Worm (Caenorhabditis elegans) whole organism, young adult: ENCODE data around the gene E04D5.5.

ENCODE experiments used
- B0019.2 ChIP-seq: fragments of 200-800 bp; sonication (Bioruptor generic); conservative IDR thresholded peaks from 2 replicates; pipeline ENCODE4 v1.3.6; 2022; ENCODE audit warnings: missing genetic modification reagents, missing genetic modification characterization, missing compliant biosample characterization
- B0035.1 ChIP-seq: sonication (generic microtip); optimal IDR thresholded peaks from 2 replicates; lab custom pipeline; 2016; ENCODE audit warnings: missing genetic modification characterization, mild to moderate bottlenecking, missing compliant biosample characterization, missing genotype, missing genetic modification reagents
- D2030.7 ChIP-seq: fragments of 200-800 bp; sonication (Bioruptor generic); IDR thresholded peaks from 2 replicates; pipeline ENCODE4 v1.3.6; 2022; ENCODE audit warnings: missing genetic modification reagents, missing genetic modification characterization, missing compliant biosample characterization
- F37B4.10 ChIP-seq: fragments of 200-800 bp; sonication (Bioruptor generic); IDR thresholded peaks from 2 replicates; pipeline ENCODE4 v1.3.6; 2022; ENCODE audit warnings: missing genetic modification characterization, missing compliant biosample characterization
- F52B5.7 ChIP-seq: sonication (generic microtip); optimal IDR thresholded peaks from 2 replicates; lab custom pipeline; 2016; ENCODE audit warnings: mild to moderate bottlenecking, missing genetic modification characterization, missing compliant biosample characterization
- T07F8.4 ChIP-seq: sonication (generic microtip); optimal IDR thresholded peaks from 2 replicates; lab custom pipeline; 2016; ENCODE audit warnings: mild to moderate bottlenecking, missing genetic modification characterization, moderate library complexity, missing compliant biosample characterization
- Y53G8AR.9 ChIP-seq: fragments of 200-800 bp; sonication (Bioruptor generic); conservative IDR thresholded peaks from 2 replicates; pipeline ENCODE4 v1.3.6; 2022; ENCODE audit warnings: missing genetic modification reagents, missing genetic modification characterization, missing compliant biosample characterization
- Y79H2A.3 ChIP-seq: fragments of 200-800 bp; sonication (Bioruptor generic); conservative IDR thresholded peaks from 2 replicates; pipeline ENCODE4 v1.3.6; 2022; ENCODE audit warnings: missing genetic modification reagents, missing genetic modification characterization, missing compliant biosample characterization
- akir-1 ChIP-seq: fragments of 200-800 bp; sonication (Bioruptor generic); optimal IDR thresholded peaks from 2 replicates; lab custom pipeline; 2018; ENCODE audit warnings: mild to moderate bottlenecking, missing genetic modification characterization, moderate library complexity, missing compliant biosample characterization
- ama-1 ChIP-seq, 3 experiments: fragments of 150-350 bp in 1 of 3; sonication (generic microtip) in 2 of 3; optimal IDR thresholded peaks; 2 replicates each; lab custom pipeline; 2014 to 2018; ENCODE audit warnings: missing biosample characterization in 2 of 3, missing genetic modification characterization in 2 of 3, missing genetic modification reagents in 2 of 3
- athp-1 ChIP-seq: sonication (generic microtip); optimal IDR thresholded peaks from 2 replicates; lab custom pipeline; 2017; ENCODE audit warnings: mild to moderate bottlenecking, missing genetic modification characterization, missing compliant biosample characterization
- attf-3 ChIP-seq: fragments of 200-800 bp; sonication (Bioruptor generic); conservative IDR thresholded peaks from 2 replicates; pipeline ENCODE4 v1.3.6; 2022; ENCODE audit warnings: missing genetic modification reagents, missing genetic modification characterization, missing compliant biosample characterization
- attf-5 ChIP-seq: fragments of 200-800 bp; sonication (Bioruptor generic); optimal IDR thresholded peaks from 2 replicates; lab custom pipeline; 2018; ENCODE audit warnings: mild to moderate bottlenecking, missing genetic modification characterization, missing compliant biosample characterization
- attf-6 ChIP-seq: fragments of 200-800 bp; sonication (Bioruptor generic); IDR thresholded peaks from 2 replicates; pipeline ENCODE4 v1.3.6; 2022; ENCODE audit warnings: missing genetic modification reagents, missing genetic modification characterization, missing compliant biosample characterization
- bed-1 ChIP-seq: fragments of 200-800 bp; sonication (Bioruptor generic); IDR thresholded peaks from 2 replicates; pipeline ENCODE4 v1.3.6; 2022; ENCODE audit warnings: missing genetic modification reagents, missing genetic modification characterization, missing compliant biosample characterization
- cebp-1 ChIP-seq, 2 experiments: fragments of 200-800 bp in 1 of 2; sonication (Bioruptor generic) in 1 of 2; sonication (generic microtip) in 1 of 2; IDR thresholded peaks in 1 of 2; optimal IDR thresholded peaks in 1 of 2; 2 replicates each; pipeline versions ENCODE4 v1.3.6 to Lab custom; 2017 to 2022; ENCODE audit warnings: missing compliant biosample characterization in 2 of 2, missing genetic modification characterization in 2 of 2, mild to moderate bottlenecking in 1 of 2, missing genetic modification reagents in 1 of 2, moderate library complexity in 1 of 2
- ceh-100 ChIP-seq: fragments of 200-800 bp; sonication (Bioruptor generic); IDR thresholded peaks from 2 replicates; pipeline ENCODE4 v1.3.6; 2022; ENCODE audit warnings: missing genetic modification reagents, missing genetic modification characterization, missing compliant biosample characterization
- ceh-91 ChIP-seq: fragments of 200-800 bp; sonication (Bioruptor generic); IDR thresholded peaks from 2 replicates; pipeline ENCODE4 v1.3.6; 2022; ENCODE audit warnings: missing genetic modification reagents, missing genetic modification characterization, missing compliant biosample characterization
- chd-7 ChIP-seq: sonication (generic microtip); optimal IDR thresholded peaks from 2 replicates; lab custom pipeline; 2016; ENCODE audit warnings: mild to moderate bottlenecking, missing genetic modification characterization, moderate library complexity, missing compliant biosample characterization
- die-1 ChIP-seq: sonication (generic microtip); optimal IDR thresholded peaks from 2 replicates; lab custom pipeline; 2016; ENCODE audit warnings: missing genotype, mild to moderate bottlenecking, missing genetic modification characterization, missing compliant biosample characterization
- ekl-4 ChIP-seq: fragments of 200-800 bp; sonication (Bioruptor generic); IDR thresholded peaks from 2 replicates; pipeline ENCODE4 v1.3.6; 2022; ENCODE audit warnings: missing genetic modification reagents, missing genetic modification characterization, missing compliant biosample characterization
- hlh-12 ChIP-seq: sonication (generic microtip); optimal IDR thresholded peaks from 2 replicates; lab custom pipeline; 2016; ENCODE audit warnings: missing genetic modification characterization, missing compliant biosample characterization
- hlh-26 ChIP-seq: fragments of 200-800 bp; sonication (Bioruptor generic); conservative IDR thresholded peaks from 2 replicates; pipeline ENCODE4 v1.3.6; 2022; ENCODE audit warnings: missing genetic modification reagents, missing genetic modification characterization, missing compliant biosample characterization
- hmg-1.2 ChIP-seq: fragments of 200-800 bp; sonication (Bioruptor generic); IDR thresholded peaks from 2 replicates; pipeline ENCODE4 v1.3.6; 2022; ENCODE audit warnings: missing genetic modification reagents, missing genetic modification characterization, missing compliant biosample characterization
- hrde-1 ChIP-seq: sonication (generic microtip); optimal IDR thresholded peaks from 2 replicates; lab custom pipeline; 2016; ENCODE audit warnings: missing genetic modification characterization, mild to moderate bottlenecking, missing compliant biosample characterization, moderate library complexity, missing genotype, missing genetic modification reagents, borderline replicate concordance
- hsf-1 ChIP-seq: fragments of 200-800 bp; sonication (Bioruptor generic); IDR thresholded peaks from 2 replicates; pipeline ENCODE4 v1.3.6; 2022; ENCODE audit warnings: missing genetic modification reagents, missing genetic modification characterization, missing compliant biosample characterization
- lin-26 ChIP-seq: fragments of 200-800 bp; sonication (Bioruptor generic); IDR thresholded peaks from 2 replicates; pipeline ENCODE4 v1.3.6; 2022; ENCODE audit warnings: missing genetic modification reagents, missing genetic modification characterization, missing compliant biosample characterization
- lsl-1 ChIP-seq: fragments of 200-800 bp; sonication (Bioruptor generic); optimal IDR thresholded peaks from 2 replicates; lab custom pipeline; 2018; ENCODE audit warnings: mild to moderate bottlenecking, missing genetic modification characterization, moderate library complexity, missing compliant biosample characterization
- madf-6 ChIP-seq: fragments of 200-800 bp; sonication (Bioruptor generic); IDR thresholded peaks from 2 replicates; pipeline ENCODE4 v1.3.6; 2022; ENCODE audit warnings: missing genetic modification reagents, missing genetic modification characterization, missing compliant biosample characterization
- madf-8 ChIP-seq: fragments of 200-800 bp; sonication (Bioruptor generic); conservative IDR thresholded peaks from 2 replicates; pipeline ENCODE4 v1.3.6; 2022; ENCODE audit warnings: missing genetic modification reagents, missing genetic modification characterization, missing compliant biosample characterization
- nfya-2 ChIP-seq: fragments of 200-800 bp; sonication (Bioruptor generic); IDR thresholded peaks from 2 replicates; pipeline ENCODE4 v1.3.6; 2022; ENCODE audit warnings: missing genetic modification reagents, missing genetic modification characterization, missing compliant biosample characterization
- nhr-179 ChIP-seq: sonication (generic microtip); optimal IDR thresholded peaks from 2 replicates; lab custom pipeline; 2016; ENCODE audit warnings: mild to moderate bottlenecking, missing genetic modification characterization, missing compliant biosample characterization
- nhr-27 ChIP-seq: fragments of 200-800 bp; sonication (Bioruptor generic); optimal IDR thresholded peaks from 2 replicates; lab custom pipeline; 2018; ENCODE audit warnings: mild to moderate bottlenecking, missing genetic modification characterization, moderate library complexity, missing compliant biosample characterization
- pbrm-1 ChIP-seq: fragments of 200-800 bp; sonication (Bioruptor generic); IDR thresholded peaks from 2 replicates; pipeline ENCODE4 v1.3.6; 2022; ENCODE audit warnings: missing genetic modification reagents, missing genetic modification characterization, missing compliant biosample characterization
- rpc-1 ChIP-seq, 2 experiments: fragments of 150-350 bp in 1 of 2; sonication (generic microtip) in 1 of 2; optimal IDR thresholded peaks; 2 replicates each; lab custom pipeline; 2014 to 2018; ENCODE audit warnings: missing biosample characterization in 1 of 2, missing genetic modification characterization in 1 of 2, missing genetic modification reagents in 1 of 2, missing genotype in 1 of 2
- snpc-1.3 ChIP-seq: sonication (generic microtip); optimal IDR thresholded peaks from 2 replicates; lab custom pipeline; 2017; ENCODE audit warnings: missing genetic modification characterization, mild to moderate bottlenecking, missing compliant biosample characterization, antibody characterized with exemption, moderate library complexity, missing genotype, missing genetic modification reagents; ENCODE audit not compliant: insufficient read depth
- snpc-3.4 ChIP-seq: sonication (generic microtip); optimal IDR thresholded peaks from 2 replicates; lab custom pipeline; 2017; ENCODE audit warnings: missing genetic modification characterization, mild to moderate bottlenecking, missing compliant biosample characterization, antibody characterized with exemption, moderate library complexity, missing genotype, missing genetic modification reagents
- snpc-4 ChIP-seq, 5 experiments: fragments of 150-350 bp in 1 of 5; sonication (generic microtip) in 4 of 5; optimal IDR thresholded peaks; 2 replicates each; lab custom pipeline; 2014 to 2018; ENCODE audit warnings: missing genetic modification characterization in 5 of 5, missing biosample characterization in 3 of 5, antibody characterized with exemption in 2 of 5, mild to moderate bottlenecking in 2 of 5, missing compliant biosample characterization in 2 of 5, missing genotype in 2 of 5, moderate library complexity in 2 of 5, missing genetic modification reagents in 1 of 5
- ztf-22 ChIP-seq: fragments of 200-800 bp; sonication (Bioruptor generic); optimal IDR thresholded peaks from 2 replicates; lab custom pipeline; 2018; ENCODE audit warnings: mild to moderate bottlenecking, missing genetic modification characterization, moderate library complexity, missing compliant biosample characterization
- ztf-28 ChIP-seq: fragments of 200-800 bp; sonication (Bioruptor generic); IDR thresholded peaks from 2 replicates; pipeline ENCODE4 v1.3.6; 2022; ENCODE audit warnings: missing genetic modification reagents, missing genetic modification characterization, missing compliant biosample characterization

Gene E04D5.5

ce11 chrII:10445738-10446137 is 34.6 kb downstream of the E04D5.5 start (continued):
- TF ChIP-seq lin-26 (GFP tag; lab: Robert Waterston, UW) (no peak), cebp-1 (GFP tag; IDR thresholded peaks at IDR 0.05; lab: Robert Waterston, UW) (peak; percentile 86), cebp-1 (tag; optimal IDR thresholded peaks at IDR 0.05; lab: Kevin White, UChicago) (peak; percentile 93), snpc-1.3 (no peak), snpc-4 (GFP tag; optimal IDR thresholded peaks at IDR 0.05; lab: Kevin White, UChicago) (no peak), snpc-4 (tag; optimal IDR thresholded peaks at IDR 0.05; lab: Kevin White, UChicago) (no peak), hsf-1 (GFP tag; lab: Robert Waterston, UW) (no peak), nhr-27 (no peak), attf-5 (GFP tag; lab: Kevin White, UChicago) (peak; percentile 50), hlh-26 (GFP tag; lab: Robert Waterston, UW) (no peak), rpc-1 (optimal IDR thresholded peaks at IDR 0.05; lab: Kevin White, UChicago) (no peak), rpc-1 (tag; optimal IDR thresholded peaks at IDR 0.05; lab: Kevin White, UChicago) (no peak), snpc-3.4 (no peak), B0035.1 (no peak), hlh-12 (tag; lab: Kevin White, UChicago) (no peak), ama-1 (optimal IDR thresholded peaks at IDR 0.05; lab: Kevin White, UChicago) (no peak), ama-1 (GFP tag; optimal IDR thresholded peaks at IDR 0.05; lab: Kevin White, UChicago) (no peak), ztf-22 (GFP tag; lab: Kevin White, UChicago) (no peak), chd-7 (tag; lab: Kevin White, UChicago) (peak; percentile 10), F52B5.7 (tag; lab: Kevin White, UChicago) (no peak), Y53G8AR.9 (no peak), B0019.2 (GFP tag; lab: Robert Waterston, UW) (no peak), nfya-2 (no peak), lsl-1 (GFP tag; lab: Kevin White, UChicago) (no peak), hrde-1 (tag; lab: Kevin White, UChicago) (no peak), ztf-28 (GFP tag; lab: Robert Waterston, UW) (no peak), madf-8 (GFP tag; lab: Robert Waterston, UW) (no peak), T07F8.4 (no peak), hmg-1.2 (GFP tag; lab: Robert Waterston, UW) (peak; percentile 20; the same call in 1 of the 2 replicates), ceh-100 (GFP tag; lab: Robert Waterston, UW) (no peak), ceh-91 (GFP tag; lab: Robert Waterston, UW) (no peak), F37B4.10 (GFP tag; lab: Robert Waterston, UW) (no peak), attf-3 (GFP tag; lab: Robert Waterston, UW) (no peak), athp-1 (tag; lab: Kevin White, UChicago) (no peak), Y79H2A.3 (GFP tag; lab: Robert Waterston, UW) (no peak), bed-1 (GFP tag; lab: Robert Waterston, UW) (no peak), pbrm-1 (GFP tag; lab: Robert Waterston, UW) (no peak), akir-1 (GFP tag; lab: Kevin White, UChicago) (no peak), madf-6 (GFP tag; lab: Robert Waterston, UW) (no peak; the same call in 1 of the 2 replicates), ekl-4 (GFP tag; lab: Robert Waterston, UW) (no peak), nhr-179 (tag; lab: Kevin White, UChicago) (no peak), D2030.7 (GFP tag; lab: Robert Waterston, UW) (no peak), attf-6 (GFP tag; lab: Robert Waterston, UW) (no peak), die-1 (tag; lab: Kevin White, UChicago) (peak; percentile 8)
- TF ChIP-seq, all 124 proteins: peak for 12
